Fruit fly (Drosophila melanogaster) whole organism: Measurements from ENCODE around the gene ND-MNLL.

Experiments
- CG8478 ChIP-seq: fragments of >200 bp; optimal IDR thresholded peaks from 2 replicates; lab custom pipeline; 2018; ENCODE audit warnings: inconsistent platforms
- EcR ChIP-seq, 2 experiments: fragments of >200 bp; optimal IDR thresholded peaks; 2 replicates each; lab custom pipeline; 2017; ENCODE audit warnings: missing biosample characterization in 2 of 2, missing genetic modification characterization in 2 of 2, missing genetic modification reagents in 2 of 2
- psq ChIP-seq: fragments of >200 bp; optimal IDR thresholded peaks from 2 replicates; lab custom pipeline; 2017

DNA sequence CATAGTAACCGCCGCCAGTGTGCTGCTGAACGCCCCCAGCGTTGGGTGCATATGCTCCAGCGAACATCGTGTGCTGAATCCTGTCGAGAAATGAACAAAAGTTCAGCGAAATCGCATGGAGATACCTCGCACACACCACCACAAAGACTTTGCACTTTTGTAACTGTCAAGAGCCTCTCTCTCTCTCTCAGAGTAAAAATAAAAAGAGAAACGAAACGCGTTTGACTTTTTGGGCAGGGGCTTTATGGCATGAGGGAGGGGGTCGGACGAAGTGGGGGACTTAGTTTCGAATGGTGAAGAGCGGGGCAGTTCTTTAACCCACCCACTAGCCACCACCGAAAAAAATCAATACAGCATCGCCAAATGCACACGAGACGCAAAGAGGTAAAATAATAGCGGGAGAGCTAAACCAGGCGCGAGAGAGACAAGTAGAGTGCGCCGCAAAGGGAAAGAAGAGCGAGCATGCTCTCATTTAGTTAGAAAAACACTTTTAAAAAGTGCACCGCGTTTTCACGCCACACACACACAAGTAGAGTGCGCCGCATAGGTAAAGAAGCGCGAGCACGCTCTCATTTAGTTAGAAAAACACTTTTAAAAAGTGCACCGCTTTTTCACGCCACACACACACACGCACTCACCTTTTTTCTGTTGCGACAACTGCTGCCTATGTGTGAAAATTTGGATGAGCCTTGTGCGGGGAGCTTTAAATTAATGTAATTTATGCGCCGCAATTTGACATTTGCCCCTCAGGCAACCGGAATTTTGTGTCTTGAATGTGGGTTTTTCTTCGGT lies 36.8 kb upstream of the ND-MNLL start:
- TF ChIP-seq EcR (GFP tag; optimal IDR thresholded peaks at IDR 0.05; lab: Kevin White, UChicago) (no peak), CG8478 (peak; percentile 0), psq (lab: Kevin White, UChicago) (no peak)
